Fruit fly (Drosophila melanogaster) whole organism, pupa: ENCODE data around the gene Gr93c.
A peak's percentile ranks its signal among the peaks of the same experiment; 100 is the strongest.

Experiments used
- CG10348 ChIP-seq: fragments of 200-800 bp; sonication (Bioruptor generic); IDR thresholded peaks from 2 replicates; pipeline ENCODE4 v1.3.6; 2022; ENCODE audit warnings: missing biosample characterization, missing genetic modification characterization
- CG12605 ChIP-seq: fragments of 200-800 bp; sonication (Bioruptor generic); IDR thresholded peaks from 2 replicates; pipeline ENCODE4 v1.3.6; 2022; ENCODE audit warnings: missing biosample characterization, missing genetic modification characterization
- CG13204 ChIP-seq: fragments of 200-800 bp; sonication (Bioruptor generic); optimal IDR thresholded peaks from 2 replicates; lab custom pipeline; 2018; ENCODE audit warnings: missing biosample characterization, mild to moderate bottlenecking, missing genetic modification characterization, moderate library complexity
- CG14655 ChIP-seq: fragments of 200-800 bp; sonication (Bioruptor generic); optimal IDR thresholded peaks from 3 replicates; lab custom pipeline; 2017; ENCODE audit warnings: mild to moderate bottlenecking, missing biosample characterization, missing genetic modification reagents, missing genetic modification characterization
- CG15710 ChIP-seq: fragments of 200-800 bp; sonication (Bioruptor generic); optimal IDR thresholded peaks from 2 replicates; lab custom pipeline; 2018; ENCODE audit warnings: missing biosample characterization, mild to moderate bottlenecking, missing genetic modification characterization, moderate library complexity
- CG17806 ChIP-seq: fragments of 200-800 bp; sonication (Bioruptor generic); optimal IDR thresholded peaks from 2 replicates; lab custom pipeline; 2018; ENCODE audit warnings: missing biosample characterization, mild to moderate bottlenecking, missing genetic modification characterization, moderate library complexity
- CG32121 ChIP-seq: fragments of 200-800 bp; sonication (Bioruptor generic); IDR thresholded peaks from 2 replicates; pipeline ENCODE4 v1.3.6; 2022; ENCODE audit warnings: missing biosample characterization, missing genetic modification characterization
- CG34367 ChIP-seq: fragments of 200-800 bp; sonication (Bioruptor generic); optimal IDR thresholded peaks from 2 replicates; lab custom pipeline; 2018; ENCODE audit warnings: missing biosample characterization, mild to moderate bottlenecking, missing genetic modification characterization
- CG4496 ChIP-seq: fragments of 200-800 bp; sonication (Bioruptor generic); IDR thresholded peaks from 3 replicates; pipeline ENCODE4 v1.3.6; 2022; ENCODE audit warnings: missing biosample characterization, missing genetic modification characterization
- CG8159 ChIP-seq: fragments of 200-800 bp; sonication (Bioruptor generic); optimal IDR thresholded peaks from 3 replicates; lab custom pipeline; 2018; ENCODE audit warnings: missing biosample characterization, mild to moderate bottlenecking, missing genetic modification characterization, moderate library complexity
- CG8301 ChIP-seq: fragments of 200-800 bp; sonication (Bioruptor generic); optimal IDR thresholded peaks from 2 replicates; lab custom pipeline; 2018; ENCODE audit warnings: missing biosample characterization, mild to moderate bottlenecking, missing genetic modification characterization
- CG9948 ChIP-seq: fragments of 200-800 bp; sonication (Bioruptor generic); optimal IDR thresholded peaks from 2 replicates; lab custom pipeline; 2018; ENCODE audit warnings: missing biosample characterization, mild to moderate bottlenecking, missing genetic modification characterization, moderate library complexity
- D1 ChIP-seq: fragments of 200-800 bp; sonication (Bioruptor generic); optimal IDR thresholded peaks from 2 replicates; lab custom pipeline; 2018; ENCODE audit warnings: missing biosample characterization, mild to moderate bottlenecking, missing genetic modification characterization, moderate library complexity
- EcR ChIP-seq: fragments of 200-800 bp; sonication (Bioruptor generic); optimal IDR thresholded peaks from 3 replicates; lab custom pipeline; 2019; ENCODE audit warnings: missing biosample characterization, missing genetic modification characterization, mild to moderate bottlenecking, moderate library complexity, missing genetic modification reagents
- Ets98B ChIP-seq: fragments of 200-800 bp; sonication (Bioruptor generic); IDR thresholded peaks from 2 replicates; pipeline ENCODE4 v1.3.6; 2022; ENCODE audit warnings: missing biosample characterization, missing genetic modification characterization
- Pif1A ChIP-seq: fragments of 200-800 bp; sonication (Bioruptor generic); optimal IDR thresholded peaks from 3 replicates; lab custom pipeline; 2016; ENCODE audit warnings: missing biosample characterization, missing genetic modification characterization
- Pif1B ChIP-seq: fragments of 200-800 bp; sonication (Bioruptor generic); optimal IDR thresholded peaks from 3 replicates; lab custom pipeline; 2016; ENCODE audit warnings: missing biosample characterization, missing genetic modification characterization
- Snoo ChIP-seq: fragments of 200-800 bp; sonication (Bioruptor generic); optimal IDR thresholded peaks from 3 replicates; lab custom pipeline; 2017; ENCODE audit warnings: missing biosample characterization, mild to moderate bottlenecking, missing genetic modification characterization, inconsistent platforms
- fd96Ca ChIP-seq: fragments of 200-800 bp; sonication (Bioruptor generic); IDR thresholded peaks from 3 replicates; pipeline ENCODE4 v1.3.6; 2022; ENCODE audit warnings: missing biosample characterization, missing genetic modification characterization
- gl ChIP-seq: fragments of 200-800 bp; sonication (Bioruptor generic); optimal IDR thresholded peaks from 2 replicates; lab custom pipeline; 2018; ENCODE audit warnings: missing biosample characterization, mild to moderate bottlenecking, missing genetic modification characterization
- rn ChIP-seq: fragments of 200-800 bp; sonication (Bioruptor generic); IDR thresholded peaks from 2 replicates; pipeline ENCODE4 v1.3.6; 2022; ENCODE audit warnings: missing biosample characterization, missing genetic modification characterization

The Gr93c gene

DNA sequence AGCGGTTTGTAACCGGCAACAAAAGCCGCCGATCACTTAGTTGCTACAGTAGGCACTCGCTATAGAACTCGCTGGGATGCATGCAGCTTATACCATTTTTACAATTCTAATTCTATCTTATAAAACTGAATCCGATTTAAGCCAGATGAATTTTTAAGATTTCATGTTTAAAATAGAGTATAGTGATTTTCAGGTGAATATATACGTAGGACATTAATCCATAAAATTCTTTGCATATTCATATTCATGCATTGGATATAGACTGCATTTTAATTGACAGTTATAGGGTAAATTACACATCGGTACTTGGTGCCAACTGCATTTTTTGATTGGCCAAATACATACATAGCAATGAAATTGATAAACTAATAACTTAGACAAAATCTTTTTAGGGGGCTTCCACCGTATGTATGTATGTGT lies 42.5 kb upstream of the Gr93c start:
- TF ChIP-seq Pif1B (GFP tag; lab: Kevin White, UChicago): no peak
- no peak for TF ChIP-seq CG14655 (GFP tag; lab: Kevin White, UChicago)
- TF ChIP-seq rn: no peak
- peak; percentile 61 for TF ChIP-seq CG4496 (GFP tag; lab: Robert Waterston, UW)
- no peak for TF ChIP-seq CG34367 (tag; lab: Kevin White, UChicago)
- peak; percentile 46 for TF ChIP-seq CG15710 (tag; lab: Kevin White, UChicago)
- peak; percentile 62 for TF ChIP-seq CG8159 (tag; lab: Kevin White, UChicago)
- TF ChIP-seq D1 (tag; lab: Kevin White, UChicago): no peak
- TF ChIP-seq CG9948 (tag; lab: Kevin White, UChicago): peak; percentile 13
- TF ChIP-seq Pif1A (GFP tag; lab: Kevin White, UChicago): no peak
- TF ChIP-seq Ets98B (GFP tag; lab: Robert Waterston, UW): peak; percentile 51; the same call in 1 of the 2 replicates
- TF ChIP-seq Snoo (tag; lab: Kevin White, UChicago): no peak
- peak; percentile 49 for TF ChIP-seq CG8301 (tag; lab: Kevin White, UChicago)
- peak; percentile 44 for TF ChIP-seq CG17806 (tag; lab: Kevin White, UChicago)
- TF ChIP-seq fd96Ca (GFP tag; lab: Robert Waterston, UW): peak; percentile 17; the same call in 1 of the 3 replicates
- TF ChIP-seq CG32121 (GFP tag; lab: Robert Waterston, UW): 0 out of 2 replicates have a peak, but pooled peaks have one; percentile 28
- TF ChIP-seq CG10348: no peak
- no peak for TF ChIP-seq CG13204 (GFP tag; lab: Kevin White, UChicago)
- TF ChIP-seq, all 21 proteins: peak for 9

- TF ChIP-seq CG8301 (tag; lab: Kevin White, UChicago) (no peak), CG17806 (tag; lab: Kevin White, UChicago) (no peak), Pif1B (GFP tag; lab: Kevin White, UChicago) (no peak), CG4496 (GFP tag; lab: Robert Waterston, UW) (0 out of 3 replicates have a peak, but pooled peaks have one; percentile 30), gl (no peak), CG9948 (tag; lab: Kevin White, UChicago) (no peak), CG13204 (GFP tag; lab: Kevin White, UChicago) (peak; percentile 72), Ets98B (GFP tag; lab: Robert Waterston, UW) (no peak), CG8159 (tag; lab: Kevin White, UChicago) (no peak)
These were observed 42.0 kb upstream of the Gr93c start, which contains the start of the genes CG6678 and dnd for dm6 chr3R:21886861-21887587. Gene CG6678 (plus strand): TSS chr3R:21887029. Gene dnd (minus strand): TSS chr3R:21887355.

DNA sequence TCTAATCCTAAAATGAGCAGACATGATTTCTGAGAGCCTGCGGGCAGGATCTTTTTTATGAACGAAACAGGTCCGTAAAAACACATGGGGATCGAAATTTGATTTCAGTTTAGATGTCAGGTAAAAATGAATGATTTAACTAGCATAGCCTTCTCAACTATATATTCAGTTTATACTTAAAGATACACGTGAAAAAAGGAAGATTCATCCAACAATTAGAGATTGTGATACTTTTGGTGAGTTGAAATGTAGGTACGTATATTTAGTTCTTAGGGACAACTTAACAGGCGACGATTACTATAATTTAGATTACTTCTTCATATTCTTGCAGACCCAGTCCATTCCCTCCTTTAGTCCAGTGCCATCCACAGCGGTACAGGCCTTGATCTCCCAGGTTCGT lies 40.4 kb upstream of the Gr93c start, which contains the start of gene CG17819:
TSS of gene CG17819 (minus strand) at position 101 of the 400 bp plus-strand sequence.
- TF ChIP-seq CG34367 (tag; lab: Kevin White, UChicago) (no peak), CG15710 (tag; lab: Kevin White, UChicago) (no peak), CG14655 (GFP tag; lab: Kevin White, UChicago) (no peak), CG10348 (no peak)
- TF ChIP-seq, all 21 proteins: peak for 0

DNA sequence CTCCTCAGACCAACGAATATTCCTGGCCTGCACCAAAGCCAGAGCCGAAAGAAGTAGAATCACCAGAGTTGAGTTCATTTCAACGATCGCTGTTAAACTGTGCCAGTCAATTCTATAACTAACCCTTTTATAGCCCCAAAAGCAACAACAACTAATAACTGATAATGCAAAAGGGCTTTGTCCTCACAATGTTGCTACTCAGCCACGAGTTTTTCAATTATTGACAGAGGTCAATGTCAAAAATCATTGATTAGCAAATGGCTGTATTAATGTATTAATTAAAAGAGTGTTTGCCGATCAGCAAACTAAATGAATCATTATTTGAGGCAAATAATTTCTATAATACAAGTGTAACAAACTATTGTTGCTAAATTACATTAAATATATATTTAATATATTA lies 39.3 kb upstream of the Gr93c start, which contains the start of gene fit:
TSS of gene fit (minus strand) at position 101 of the 400 bp plus-strand sequence.
- TF ChIP-seq CG34367 (tag; lab: Kevin White, UChicago) (no peak), CG8301 (tag; lab: Kevin White, UChicago) (no peak), gl (no peak), Pif1B (GFP tag; lab: Kevin White, UChicago) (no peak), CG15710 (tag; lab: Kevin White, UChicago) (no peak), Pif1A (GFP tag; lab: Kevin White, UChicago) (no peak), EcR (GFP tag; lab: Kevin White, UChicago) (no peak), rn (no peak), CG12605 (no peak), fd96Ca (GFP tag; lab: Robert Waterston, UW) (no peak), CG17806 (tag; lab: Kevin White, UChicago) (no peak), D1 (tag; lab: Kevin White, UChicago) (no peak), Snoo (tag; lab: Kevin White, UChicago) (no peak), Ets98B (GFP tag; lab: Robert Waterston, UW) (no peak), CG32121 (GFP tag; lab: Robert Waterston, UW) (no peak), CG4496 (GFP tag; lab: Robert Waterston, UW) (no peak), CG10348 (no peak), CG13204 (GFP tag; lab: Kevin White, UChicago) (no peak)

DNA sequence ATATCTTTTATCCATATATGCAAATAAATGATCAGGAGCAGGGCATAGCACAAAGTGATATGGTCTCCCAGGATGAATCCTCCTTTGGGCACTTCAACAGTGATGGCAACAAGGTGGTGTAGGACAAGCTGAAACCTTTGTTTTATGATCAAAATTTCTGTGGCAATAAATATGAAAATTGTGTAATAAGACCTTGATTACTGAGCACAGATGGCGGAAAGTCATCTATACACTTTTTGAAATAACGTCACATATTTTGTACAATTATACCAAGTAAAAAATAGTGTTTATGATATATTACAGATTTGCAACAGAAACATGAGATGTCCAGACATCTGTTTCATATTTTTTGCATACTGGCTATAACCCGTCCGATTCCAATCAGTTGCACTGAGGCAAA lies 35.4 kb upstream of the Gr93c start, which contains the start of gene CG31465:
TSS of gene CG31465 (plus strand) at position 301 of the 400 bp plus-strand sequence.
- TF ChIP-seq EcR (GFP tag; lab: Kevin White, UChicago) (no peak), Snoo (tag; lab: Kevin White, UChicago) (no peak), fd96Ca (GFP tag; lab: Robert Waterston, UW) (no peak), Pif1B (GFP tag; lab: Kevin White, UChicago) (no peak)
- TF ChIP-seq, all 21 proteins: peak for 0

DNA sequence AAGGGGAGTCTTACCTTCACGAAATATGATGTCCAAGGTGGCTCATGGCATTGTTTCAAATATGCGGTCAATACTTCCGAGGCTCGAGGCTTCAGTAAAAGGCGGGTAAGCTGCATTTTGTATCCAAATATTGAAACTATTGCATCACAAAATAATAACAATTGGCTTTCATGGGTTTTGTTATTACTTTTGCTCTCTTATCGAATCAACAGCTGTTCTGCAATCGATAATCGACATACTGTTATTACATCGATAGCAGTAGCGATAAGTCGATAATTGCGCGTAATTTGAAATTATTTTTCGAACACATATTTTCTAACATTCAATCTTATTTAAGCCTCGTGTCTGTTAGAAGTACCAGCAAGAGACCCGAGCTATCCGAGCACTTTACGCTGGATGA lies 33.4 kb upstream of the Gr93c start, which contains the start of gene CG34148:
TSS of gene CG34148 (minus strand) at position 214 of the 400 bp plus-strand sequence.
- no peak for TF ChIP-seq rn
- TF ChIP-seq CG34367 (tag; lab: Kevin White, UChicago): no peak
- no peak for TF ChIP-seq CG8301 (tag; lab: Kevin White, UChicago)
- TF ChIP-seq gl: no peak
- no peak for TF ChIP-seq Snoo (tag; lab: Kevin White, UChicago)
- TF ChIP-seq CG9948 (tag; lab: Kevin White, UChicago): no peak
- no peak for TF ChIP-seq Pif1B (GFP tag; lab: Kevin White, UChicago)
- no peak for TF ChIP-seq Ets98B (GFP tag; lab: Robert Waterston, UW)
- TF ChIP-seq CG10348: no peak
- no peak for TF ChIP-seq CG8159 (tag; lab: Kevin White, UChicago)
- TF ChIP-seq CG4496 (GFP tag; lab: Robert Waterston, UW): no peak
- no peak for TF ChIP-seq CG32121 (GFP tag; lab: Robert Waterston, UW)
- no peak for TF ChIP-seq EcR (GFP tag; lab: Kevin White, UChicago)
- TF ChIP-seq Pif1A (GFP tag; lab: Kevin White, UChicago): no peak
- TF ChIP-seq CG12605: no peak
